Fruit fly (Drosophila melanogaster) whole organism, prepupa: ENCODE measurements around the gene CG3434.

Source experiments
- CG1621 ChIP-seq: fragments of 200-800 bp; sonication (Bioruptor generic); optimal IDR thresholded peaks from 3 replicates; lab custom pipeline; 2018; ENCODE audit warnings: missing biosample characterization, mild to moderate bottlenecking, missing genetic modification characterization
- CG16779 ChIP-seq: fragments of 200-800 bp; sonication (Bioruptor generic); optimal IDR thresholded peaks from 3 replicates; lab custom pipeline; 2017; ENCODE audit warnings: missing biosample characterization, mild to moderate bottlenecking, missing genetic modification characterization
- CG8119 ChIP-seq: fragments of 200-800 bp; sonication (Bioruptor generic); IDR thresholded peaks from 3 replicates; pipeline ENCODE4 v1.3.6; 2022; ENCODE audit warnings: missing biosample characterization, missing genetic modification characterization
- CG8632 ChIP-seq: fragments of 200-800 bp; sonication (Bioruptor generic); optimal IDR thresholded peaks from 3 replicates; lab custom pipeline; 2016; ENCODE audit warnings: missing biosample characterization, missing genetic modification characterization
- Eip78C ChIP-seq: fragments of 200-800 bp; sonication (Bioruptor generic); peaks from one replicate; lab custom pipeline; 2016; ENCODE audit warnings: missing biosample characterization, missing genetic modification characterization
- Hr38 ChIP-seq: sonication (Bioruptor generic); optimal IDR thresholded peaks from 2 replicates; lab custom pipeline; 2016; ENCODE audit warnings: missing biosample characterization, missing genetic modification characterization
- Hr39 ChIP-seq: fragments of 200-800 bp; sonication (Bioruptor generic); optimal IDR thresholded peaks from 2 replicates; lab custom pipeline; 2016; ENCODE audit warnings: missing biosample characterization, missing genetic modification characterization
- achi ChIP-seq: fragments of 200-800 bp; sonication (Bioruptor generic); optimal IDR thresholded peaks from 3 replicates; lab custom pipeline; 2016; ENCODE audit warnings: missing biosample characterization, missing genetic modification characterization
- acj6 ChIP-seq: fragments of 200-800 bp; sonication (Bioruptor generic); optimal IDR thresholded peaks from 3 replicates; lab custom pipeline; 2016; ENCODE audit warnings: missing biosample characterization, missing genetic modification characterization
- dac ChIP-seq: fragments of 200-800 bp; sonication (Bioruptor generic); optimal IDR thresholded peaks from 2 replicates; lab custom pipeline; 2017; ENCODE audit warnings: missing biosample characterization, mild to moderate bottlenecking, missing genetic modification characterization
- dsx ChIP-seq: fragments of 200-800 bp; optimal IDR thresholded peaks from 3 replicates; lab custom pipeline; 2019; ENCODE audit warnings: missing biosample characterization, mild to moderate bottlenecking, missing genetic modification characterization, moderate library complexity; ENCODE audit not compliant: poor library complexity, severe bottlenecking
- fkh ChIP-seq: fragments of 200-800 bp; sonication (Bioruptor generic); optimal IDR thresholded peaks from 3 replicates; lab custom pipeline; 2017; ENCODE audit warnings: missing biosample characterization, mild to moderate bottlenecking, missing genetic modification characterization, moderate library complexity
- vri ChIP-seq: fragments of 200-800 bp; sonication (Bioruptor generic); optimal IDR thresholded peaks from 3 replicates; lab custom pipeline; 2016; ENCODE audit warnings: missing biosample characterization, mild to moderate bottlenecking, missing genetic modification characterization

- TF ChIP-seq vri (GFP tag; lab: Kevin White, UChicago), result no peak
- no peak for TF ChIP-seq acj6 (GFP tag; lab: Kevin White, UChicago)
- no peak for TF ChIP-seq fkh (GFP tag; lab: Kevin White, UChicago)
- no peak for TF ChIP-seq CG16779 (tag; lab: Kevin White, UChicago)
- peak; percentile 8 for TF ChIP-seq Eip78C (GFP tag; lab: Kevin White, UChicago)
- TF ChIP-seq CG1621 (tag; lab: Kevin White, UChicago), result no peak
- TF ChIP-seq dac (GFP tag; lab: Kevin White, UChicago), result no peak
- TF ChIP-seq Hr39 (GFP tag; lab: Kevin White, UChicago), result no peak
- TF ChIP-seq dsx, result no peak
- no peak for TF ChIP-seq CG8119
- no peak for TF ChIP-seq CG8632
- TF ChIP-seq achi (GFP tag; lab: Kevin White, UChicago), result no peak
- TF ChIP-seq Hr38 (GFP tag; lab: Kevin White, UChicago), result no peak
These were observed 38.5 kb downstream of the CG3434 start for dm6 chr3L:9422135-9422534.
